Fruit fly (Drosophila melanogaster): Measurements from ENCODE around the gene CG7560.

The CG7560 gene

dm6 chr3L:11406535-11407201 is 18.3 kb upstream of the CG7560 start (continued):
- no peak for TF ChIP-seq CG1233 (GFP tag; optimal IDR thresholded peaks at IDR 0.05)
- TF ChIP-seq kni (GFP tag; optimal IDR thresholded peaks at IDR 0.05) = peak; percentile 41
- no peak for TF ChIP-seq crp (GFP tag; optimal IDR thresholded peaks at IDR 0.05)
- 0 out of 3 replicates have a peak, but pooled peaks have one; percentile 24 for TF ChIP-seq ci (GFP tag; IDR thresholded peaks at IDR 0.05)
- TF ChIP-seq chm (GFP tag; IDR thresholded peaks at IDR 0.05) = 0 out of 2 replicates have a peak, but pooled peaks have one; percentile 24
- TF ChIP-seq Med (GFP tag) = peak; percentile 74
- TF ChIP-seq chinmo (GFP tag; IDR thresholded peaks at IDR 0.05; ENCODE audit: partially characterized antibody) = 0 out of 4 replicates have a peak, but pooled peaks have one; percentile 52
- TF ChIP-seq p53 (GFP tag; optimal IDR thresholded peaks at IDR 0.05) = no peak
- no peak for TF ChIP-seq Abd-B (GFP tag; optimal IDR thresholded peaks at IDR 0.05)
- TF ChIP-seq grn (GFP tag; optimal IDR thresholded peaks at IDR 0.05) = peak; percentile 35
- TF ChIP-seq vvl (GFP tag; IDR thresholded peaks at IDR 0.05) = peak; percentile 35; the same call in 1 of the 2 replicates
- 0 out of 2 replicates have a peak, but pooled peaks have one; percentile 36 for TF ChIP-seq Nf-YA (GFP tag; IDR thresholded peaks at IDR 0.05)
- TF ChIP-seq CG10959 (GFP tag; IDR thresholded peaks at IDR 0.05) = no peak
- no peak for TF ChIP-seq oc (tag; optimal IDR thresholded peaks at IDR 0.05)

dm6 chr3L:11407202-11407829 is 17.6 kb upstream of the CG7560 start:
- TF ChIP-seq sim (GFP tag; IDR thresholded peaks at IDR 0.05) (0 out of 2 replicates have a peak, but pooled peaks have one; percentile 29), schlank (tag; optimal IDR thresholded peaks at IDR 0.05) (no peak), CG2712 (tag; optimal IDR thresholded peaks at IDR 0.05) (peak; percentile 40), CG8388 (GFP tag; optimal IDR thresholded peaks at IDR 0.05) (peak; percentile 15), CG5953 (GFP tag; IDR thresholded peaks at IDR 0.05) (no peak), pros (GFP tag; optimal IDR thresholded peaks at IDR 0.05) (peak; percentile 85), CG15601 (tag; optimal IDR thresholded peaks at IDR 0.05) (peak; percentile 17), CG31441 (GFP tag; IDR thresholded peaks at IDR 0.05) (0 out of 2 replicates have a peak, but pooled peaks have one; percentile 37), CG7357 (GFP tag; IDR thresholded peaks at IDR 0.05) (no peak), Ssrp (tag; optimal IDR thresholded peaks at IDR 0.05) (peak; percentile 37), oc (tag; optimal IDR thresholded peaks at IDR 0.05) (peak; percentile 77), CG2202 (tag; optimal IDR thresholded peaks at IDR 0.05) (peak; percentile 8), Bgb (GFP tag; IDR thresholded peaks at IDR 0.05; ENCODE audit: partially characterized antibody) (no peak), CG11696 (GFP tag; IDR thresholded peaks at IDR 0.05) (no peak), bsh (GFP tag; optimal IDR thresholded peaks at IDR 0.05) (peak in 1 of 2 experiments; percentile 39), ATbp (GFP tag; optimal IDR thresholded peaks at IDR 0.05) (no peak), CG13424 (tag; optimal IDR thresholded peaks at IDR 0.05) (peak; percentile 21), PHDP (tag; optimal IDR thresholded peaks at IDR 0.05) (no peak), CG11085 (GFP tag; IDR thresholded peaks at IDR 0.05) (no peak), Ptx1 (GFP tag; IDR thresholded peaks at IDR 0.05) (0 out of 2 replicates have a peak, but pooled peaks have one; percentile 5), CG34224 (GFP tag; IDR thresholded peaks at IDR 0.05; ENCODE audit: partially characterized antibody) (no peak), sc (optimal IDR thresholded peaks at IDR 0.05) (no peak), sc (GFP tag; optimal IDR thresholded peaks at IDR 0.05) (peak; percentile 17), CG6654 (GFP tag; optimal IDR thresholded peaks at IDR 0.05) (no peak), Elba2 (GFP tag; optimal IDR thresholded peaks at IDR 0.05) (no peak), CG17802 (tag; optimal IDR thresholded peaks at IDR 0.05) (no peak), gsb-n (tag; optimal IDR thresholded peaks at IDR 0.05) (peak; percentile 35), CG43689 (GFP tag; IDR thresholded peaks at IDR 0.05) (no peak), klu (GFP tag; IDR thresholded peaks at IDR 0.05) (no peak), ewg (GFP tag; optimal IDR thresholded peaks at IDR 0.05) (peak; percentile 18), Med (GFP tag) (peak; percentile 35), Mad (GFP tag; optimal IDR thresholded peaks at IDR 0.05) (no peak), CG14014 (GFP tag; IDR thresholded peaks at IDR 0.05) (no peak), CG17829 (tag; optimal IDR thresholded peaks at IDR 0.05) (peak; percentile 20), CG4730 (GFP tag; IDR thresholded peaks at IDR 0.05) (no peak)
